Fruit fly (Drosophila melanogaster) whole organism: Measurements from ENCODE around the gene gammaTub37C.

Source experiments
- CG8478 ChIP-seq: fragments of >200 bp; optimal IDR thresholded peaks from 2 replicates; lab custom pipeline; 2018; ENCODE audit warnings: inconsistent platforms
- pan ChIP-seq: fragments of >200 bp; optimal IDR thresholded peaks from 2 replicates; lab custom pipeline; 2017
- psq ChIP-seq: fragments of >200 bp; optimal IDR thresholded peaks from 2 replicates; lab custom pipeline; 2017
- usp ChIP-seq: fragments of >200 bp; optimal IDR thresholded peaks from 2 replicates; lab custom pipeline; 2017; ENCODE audit warnings: missing biosample characterization, missing genetic modification characterization, mixed read lengths

DNA sequence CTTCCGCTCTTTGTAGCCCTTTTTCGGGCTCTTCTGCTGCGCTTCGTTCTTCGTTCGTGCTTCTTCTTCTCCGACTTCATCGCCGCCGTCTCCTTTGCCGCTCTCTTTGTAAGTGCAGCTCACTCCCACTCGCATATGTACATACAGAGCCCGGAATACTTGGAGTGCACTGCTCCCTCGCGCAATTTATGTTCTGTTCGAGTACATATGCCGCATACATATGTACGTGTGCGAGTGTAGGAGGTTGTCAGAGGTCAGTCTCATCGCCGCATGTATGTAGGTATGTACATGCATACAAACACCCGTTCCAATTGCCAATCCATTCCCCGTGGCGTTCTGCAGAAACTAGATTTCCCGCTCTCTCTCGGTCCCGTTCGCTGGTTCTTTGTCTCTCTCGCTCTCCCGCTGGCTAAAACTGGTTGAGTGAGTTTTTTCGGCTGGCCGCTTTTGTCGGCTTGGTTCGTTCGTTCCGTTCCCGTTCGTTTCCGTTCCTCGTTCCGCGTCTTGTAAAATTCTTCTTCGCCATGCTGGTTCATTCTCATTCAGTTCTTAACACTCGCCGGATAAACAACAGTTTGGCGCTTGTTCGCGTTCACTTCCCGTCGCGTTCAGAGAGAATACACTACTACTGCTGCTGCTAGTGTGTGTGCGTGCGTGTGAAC lies 27.4 kb downstream of the gammaTub37C start:
- TF ChIP-seq psq (no peak), usp (GFP tag; lab: Kevin White, UChicago) (no peak), CG8478 (lab: Kevin White, UChicago) (no peak), pan (no peak)
